Fruit fly (Drosophila melanogaster) whole organism, embryonic: Measurements from ENCODE around the gene CG7483.
A peak's percentile ranks its signal among the peaks of the same experiment; 100 is the strongest.

Source experiments
- Awh ChIP-seq: fragments of 200-800 bp; sonication (Bioruptor generic); IDR thresholded peaks from 2 replicates; pipeline ENCODE4, ENCODE4 v1.3.6; 2022; ENCODE audit warnings: missing biosample characterization, missing genetic modification characterization
- BEAF-32 ChIP-seq: fragments of 200-800 bp; sonication (Bioruptor generic); optimal IDR thresholded peaks from 3 replicates; lab custom pipeline; 2017; ENCODE audit warnings: missing biosample characterization, missing genetic modification characterization, mild to moderate bottlenecking, moderate library complexity, missing genetic modification reagents
- CG10543 ChIP-seq: fragments of 200-800 bp; sonication (Bioruptor generic); optimal IDR thresholded peaks from 3 replicates; lab custom pipeline; 2017; ENCODE audit warnings: missing biosample characterization, mild to moderate bottlenecking, missing genetic modification characterization, moderate library complexity
- CG10565 ChIP-seq: fragments of 200-800 bp; sonication (Bioruptor generic); optimal IDR thresholded peaks from 3 replicates; lab custom pipeline; 2016; ENCODE audit warnings: missing biosample characterization, mild to moderate bottlenecking, missing genetic modification characterization
- CG1529 ChIP-seq: fragments of 200-800 bp; sonication (Bioruptor generic); optimal IDR thresholded peaks from 3 replicates; lab custom pipeline; 2018; ENCODE audit warnings: missing biosample characterization, missing genetic modification characterization
- CG2199 ChIP-seq: fragments of 200-800 bp; sonication (Bioruptor generic); IDR thresholded peaks from 3 replicates; pipeline ENCODE4 v1.3.6; 2022; ENCODE audit warnings: missing biosample characterization, missing genetic modification characterization
- CG2889 ChIP-seq: fragments of 200-800 bp; sonication (Bioruptor generic); IDR thresholded peaks from 3 replicates; pipeline ENCODE4 v1.3.6; 2022; ENCODE audit warnings: missing biosample characterization, missing genetic modification characterization
- CG32767 ChIP-seq: fragments of 200-800 bp; sonication (Bioruptor generic); IDR thresholded peaks from 2 replicates; pipeline ENCODE4 v1.3.6; 2022; ENCODE audit warnings: missing biosample characterization, missing genetic modification characterization
- CG34376 ChIP-seq: fragments of 200-800 bp; sonication (Bioruptor generic); optimal IDR thresholded peaks from 2 replicates; lab custom pipeline; 2018; ENCODE audit warnings: missing biosample characterization, mild to moderate bottlenecking, missing genetic modification characterization
- CG5953 ChIP-seq: fragments of 200-800 bp; sonication (Bioruptor generic); IDR thresholded peaks from 2 replicates; pipeline ENCODE4 v1.3.6; 2022; ENCODE audit warnings: missing biosample characterization, missing genetic modification characterization
- CG6689 ChIP-seq: fragments of 200-800 bp; sonication (Bioruptor generic); IDR thresholded peaks from 2 replicates; pipeline ENCODE4 v1.3.6; 2022; ENCODE audit warnings: missing biosample characterization, missing genetic modification characterization
- CG6813 ChIP-seq: fragments of 200-800 bp; sonication (Bioruptor generic); optimal IDR thresholded peaks from 2 replicates; lab custom pipeline; 2017; ENCODE audit warnings: missing biosample characterization, missing genetic modification characterization, mild to moderate bottlenecking, moderate library complexity, missing genetic modification reagents
- CG7839 ChIP-seq: fragments of 200-800 bp; sonication (Bioruptor generic); optimal IDR thresholded peaks from 3 replicates; lab custom pipeline; 2018; ENCODE audit warnings: missing biosample characterization, mild to moderate bottlenecking, missing genetic modification characterization, moderate library complexity
- CG8290 ChIP-seq, 3 experiments: fragments of 200-800 bp; sonication (Bioruptor generic); optimal IDR thresholded peaks; 2 replicates each; lab custom pipeline; 2016 to 2019; ENCODE audit warnings: missing biosample characterization in 3 of 3, missing genetic modification characterization in 3 of 3, mild to moderate bottlenecking in 2 of 3, moderate library complexity in 1 of 3
- CG8359 ChIP-seq: fragments of 200-800 bp; sonication (Bioruptor generic); optimal IDR thresholded peaks from 2 replicates; lab custom pipeline; 2017; ENCODE audit warnings: missing biosample characterization, mild to moderate bottlenecking, missing genetic modification characterization, borderline replicate concordance
- D ChIP-seq, 2 experiments: fragments of 200-800 bp in 1 of 2; fragments of >200 bp in 1 of 2; sonication (Bioruptor generic) in 1 of 2; optimal IDR thresholded peaks; 2 replicates in 1 of 2; 3 replicates in 1 of 2; lab custom pipeline; 2017; ENCODE audit warnings: mild to moderate bottlenecking in 1 of 2, missing biosample characterization in 1 of 2, missing genetic modification characterization in 1 of 2, missing genetic modification reagents in 1 of 2
- Dad ChIP-seq: fragments of 200-800 bp; sonication (Bioruptor generic); optimal IDR thresholded peaks from 3 replicates; lab custom pipeline; 2016; ENCODE audit warnings: missing biosample characterization, missing genetic modification characterization
- Dp ChIP-seq: fragments of 200-800 bp; sonication (Bioruptor generic); optimal IDR thresholded peaks from 2 replicates; lab custom pipeline; 2018; ENCODE audit warnings: missing biosample characterization, mild to moderate bottlenecking, missing genetic modification characterization, moderate library complexity
- HHEX ChIP-seq: fragments of 200-800 bp; sonication (Bioruptor generic); optimal IDR thresholded peaks from 3 replicates; lab custom pipeline; 2017; ENCODE audit warnings: missing biosample characterization, mild to moderate bottlenecking, missing genetic modification characterization, missing genetic modification reagents
- Hmx ChIP-seq: fragments of 200-800 bp; sonication (Bioruptor generic); optimal IDR thresholded peaks from 2 replicates; lab custom pipeline; 2016; ENCODE audit warnings: missing biosample characterization, missing genetic modification characterization
- Hr78 ChIP-seq, 2 experiments: fragments of 200-800 bp in 1 of 2; fragments of >200 bp in 1 of 2; sonication (Bioruptor generic) in 1 of 2; optimal IDR thresholded peaks; 2 replicates each; lab custom pipeline; 2017 to 2019; ENCODE audit warnings: missing biosample characterization in 2 of 2, missing genetic modification characterization in 2 of 2, mild to moderate bottlenecking in 1 of 2, moderate library complexity in 1 of 2
- Hsf ChIP-seq: fragments of 200-800 bp; sonication (Bioruptor generic); optimal IDR thresholded peaks from 3 replicates; lab custom pipeline; 2016; ENCODE audit warnings: missing biosample characterization, missing genetic modification characterization
- Med ChIP-seq: fragments of 200-800 bp; sonication (Bioruptor generic); peaks from one replicate; lab custom pipeline; 2016; ENCODE audit warnings: missing biosample characterization, missing genetic modification characterization, mild to moderate bottlenecking, inconsistent platforms, moderate library complexity
- Opbp ChIP-seq: fragments of 200-800 bp; sonication (Bioruptor generic); IDR thresholded peaks from 3 replicates; pipeline ENCODE4 v1.3.6; 2022; ENCODE audit warnings: missing biosample characterization, missing genetic modification characterization; ENCODE audit not compliant: partially characterized antibody
- PHDP ChIP-seq: fragments of 200-800 bp; sonication (Bioruptor generic); optimal IDR thresholded peaks from 3 replicates; lab custom pipeline; 2018; ENCODE audit warnings: missing biosample characterization, mild to moderate bottlenecking, missing genetic modification characterization, moderate library complexity
- Scr ChIP-seq: fragments of 200-800 bp; sonication (Bioruptor generic); IDR thresholded peaks from 2 replicates; pipeline ENCODE4 v1.3.6; 2022; ENCODE audit warnings: missing biosample characterization, missing genetic modification characterization; ENCODE audit not compliant: partially characterized antibody
- Sry-δ ChIP-seq: fragments of 200-800 bp; sonication (Bioruptor generic); optimal IDR thresholded peaks from 2 replicates; lab custom pipeline; 2016; ENCODE audit warnings: missing biosample characterization, missing genetic modification characterization
- Usf ChIP-seq: fragments of 200-800 bp; sonication (Bioruptor generic); optimal IDR thresholded peaks from 2 replicates; lab custom pipeline; 2017; ENCODE audit warnings: missing genotype, missing biosample characterization, missing genetic modification characterization
- bsh ChIP-seq, 2 experiments: fragments of 200-800 bp; sonication (Bioruptor generic); optimal IDR thresholded peaks; 2 replicates each; lab custom pipeline; 2017 to 2018; ENCODE audit warnings: mild to moderate bottlenecking in 2 of 2, missing biosample characterization in 2 of 2, missing genetic modification characterization in 2 of 2, moderate library complexity in 1 of 2
- cg ChIP-seq: fragments of 200-800 bp; sonication (Bioruptor generic); optimal IDR thresholded peaks from 3 replicates; lab custom pipeline; 2019; ENCODE audit warnings: missing biosample characterization, mild to moderate bottlenecking, missing genetic modification characterization, moderate library complexity
- chinmo ChIP-seq: fragments of 200-800 bp; sonication (Bioruptor generic); IDR thresholded peaks from 4 replicates; pipeline ENCODE4 v1.3.6; 2022; ENCODE audit warnings: missing biosample characterization, missing genetic modification characterization; ENCODE audit not compliant: partially characterized antibody
- chm ChIP-seq: fragments of 200-800 bp; sonication (Bioruptor generic); IDR thresholded peaks from 2 replicates; pipeline ENCODE4 v1.3.6; 2022; ENCODE audit warnings: missing biosample characterization, missing genetic modification characterization
- dmrt99B ChIP-seq: fragments of 200-800 bp; sonication (Bioruptor generic); optimal IDR thresholded peaks from 2 replicates; lab custom pipeline; 2018; ENCODE audit warnings: missing biosample characterization, mild to moderate bottlenecking, missing genetic modification characterization, moderate library complexity
- ems ChIP-seq: fragments of 200-800 bp; sonication (Bioruptor generic); optimal IDR thresholded peaks from 3 replicates; lab custom pipeline; 2016; ENCODE audit warnings: missing biosample characterization, missing genetic modification characterization
- h ChIP-seq: fragments of >200 bp; optimal IDR thresholded peaks from 2 replicates; lab custom pipeline; 2017
- maf-S ChIP-seq: fragments of 200-800 bp; sonication (Bioruptor generic); optimal IDR thresholded peaks from 2 replicates; lab custom pipeline; 2016; ENCODE audit warnings: missing biosample characterization, missing genetic modification characterization
- pan ChIP-seq, 4 experiments: fragments of >200 bp in 3 of 4; fragments of 200-800 bp in 1 of 4; sonication (Bioruptor generic) in 1 of 4; optimal IDR thresholded peaks in 3 of 4; IDR thresholded peaks in 1 of 4; 2 replicates each; pipeline versions ENCODE4 v1.3.6 to Lab custom; 2017 to 2022; ENCODE audit warnings: missing biosample characterization in 2 of 4, missing genetic modification characterization in 2 of 4, mixed read lengths in 1 of 4
- phol ChIP-seq: fragments of 200-800 bp; sonication (Bioruptor generic); optimal IDR thresholded peaks from 3 replicates; lab custom pipeline; 2018; ENCODE audit warnings: missing biosample characterization, mild to moderate bottlenecking, missing genetic modification characterization, moderate library complexity
- prd ChIP-seq, 3 experiments: fragments of >200 bp in 2 of 3; fragments of 200-800 bp in 1 of 3; sonication (Bioruptor generic) in 1 of 3; optimal IDR thresholded peaks in 2 of 3; IDR thresholded peaks in 1 of 3; 2 replicates in 2 of 3; 3 replicates in 1 of 3; pipeline versions ENCODE4 v1.3.6 to Lab custom; 2017 to 2022; ENCODE audit warnings: missing biosample characterization in 1 of 3, missing genetic modification characterization in 1 of 3
- sisA ChIP-seq: fragments of 200-800 bp; sonication (Bioruptor generic); IDR thresholded peaks from 2 replicates; pipeline ENCODE4 v1.3.6; 2022; ENCODE audit warnings: missing biosample characterization, missing genetic modification characterization
- stwl ChIP-seq: fragments of 200-800 bp; sonication (Bioruptor generic); optimal IDR thresholded peaks from 3 replicates; lab custom pipeline; 2018; ENCODE audit warnings: missing biosample characterization, mild to moderate bottlenecking, missing genetic modification characterization, moderate library complexity
- tna ChIP-seq: fragments of 200-800 bp; sonication (Bioruptor generic); IDR thresholded peaks from 2 replicates; pipeline ENCODE4 v1.3.6; 2022; ENCODE audit warnings: missing biosample characterization, missing genetic modification characterization; ENCODE audit not compliant: partially characterized antibody
- ttk ChIP-seq: fragments of 200-800 bp; sonication (Bioruptor generic); IDR thresholded peaks from 2 replicates; pipeline ENCODE4 v2.1.2; 2022; ENCODE audit warnings: missing biosample characterization, missing genetic modification characterization
- usp ChIP-seq: fragments of >200 bp; optimal IDR thresholded peaks from 2 replicates; lab custom pipeline; 2017; ENCODE audit warnings: missing biosample characterization, missing genetic modification characterization

The CG7483 gene

DNA sequence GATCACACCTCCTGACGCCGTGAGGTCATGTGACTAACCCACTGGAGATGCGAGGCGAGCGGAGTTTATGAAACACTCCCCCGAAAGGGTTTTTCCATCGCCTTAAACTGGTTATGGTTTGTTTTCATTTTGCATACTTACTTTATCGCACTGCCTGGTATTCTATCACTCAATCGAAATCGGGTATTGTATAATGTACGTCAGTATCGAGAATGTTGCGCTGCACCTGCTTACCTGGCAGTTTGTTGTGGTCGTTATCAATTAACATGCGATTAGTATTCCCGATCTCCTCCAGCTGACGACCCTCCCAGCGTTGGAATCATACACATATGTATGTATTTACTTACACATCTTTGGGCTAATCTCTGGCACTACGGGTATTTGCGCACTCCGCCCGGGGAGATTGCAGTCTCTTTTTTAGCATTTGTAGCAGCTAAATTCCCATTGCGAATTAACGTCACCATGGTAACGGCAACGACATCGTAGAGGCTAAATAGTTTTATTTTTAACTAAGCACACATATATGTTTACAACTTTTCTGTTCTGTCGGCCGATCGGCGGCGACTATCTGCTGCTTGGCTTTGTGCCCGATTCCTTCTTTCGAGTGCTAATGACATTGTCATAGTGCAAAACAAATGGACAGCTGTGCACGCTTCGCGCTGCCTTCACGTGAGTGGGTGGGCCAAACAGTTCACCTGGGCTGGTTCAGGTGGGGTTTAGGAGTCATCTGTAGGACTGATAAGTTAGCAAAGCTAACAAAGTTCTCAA is 40.1 kb downstream of the CG7483 start (continued):
- TF ChIP-seq pan (optimal IDR thresholded peaks at IDR 0.05; lab: Kevin White, UChicago) (no peak), pan (GFP tag; optimal IDR thresholded peaks at IDR 0.05 in 1 of 2, IDR thresholded peaks at IDR 0.05 in 1 of 2) (no peak), h (lab: Kevin White, UChicago) (no peak), usp (GFP tag; lab: Kevin White, UChicago) (no peak), CG10565 (GFP tag; lab: Kevin White, UChicago) (no peak), D (optimal IDR thresholded peaks at IDR 0.05; lab: Kevin White, UChicago) (no peak), D (GFP tag; optimal IDR thresholded peaks at IDR 0.05; lab: Kevin White, UChicago) (no peak), phol (tag; lab: Kevin White, UChicago) (no peak)

DNA sequence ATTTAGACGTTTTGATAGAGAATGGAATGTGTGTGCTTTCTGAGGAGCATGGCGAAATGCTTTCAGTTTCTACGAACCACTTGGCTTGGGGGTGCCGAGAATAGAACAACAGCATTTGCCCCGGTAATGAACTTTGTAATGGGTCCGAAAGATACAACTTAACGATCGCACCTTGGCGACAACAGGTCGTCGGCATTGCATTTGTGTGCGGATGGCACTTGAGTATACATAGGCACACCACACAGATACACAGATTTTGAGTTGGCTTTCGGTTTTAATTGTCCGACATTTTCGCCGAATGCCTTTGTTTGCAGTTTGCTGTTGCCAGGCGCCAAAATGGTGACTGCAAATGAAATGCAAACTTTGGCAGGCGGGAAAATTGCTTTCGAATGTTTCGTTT is 41.0 kb downstream of the CG7483 start:
- TF ChIP-seq chinmo (GFP tag; lab: Robert Waterston, UW) (peak; percentile 52; the same call in 1 of the 4 replicates), CG6689 (GFP tag; lab: Robert Waterston, UW) (no peak), chm (GFP tag; lab: Robert Waterston, UW) (0 out of 2 replicates have a peak, but pooled peaks have one; percentile 10), CG6813 (GFP tag; lab: Kevin White, UChicago) (no peak), CG34376 (GFP tag; lab: Kevin White, UChicago) (peak; percentile 22), CG8359 (no peak), Awh (no peak), Dp (no peak), CG8290 (GFP tag; optimal IDR thresholded peaks at IDR 0.05; lab: Kevin White, UChicago) (no peak), CG8290 (tag; optimal IDR thresholded peaks at IDR 0.05; lab: Kevin White, UChicago) (peak in 1 of 2 experiments; percentile 34), Scr (GFP tag; lab: Robert Waterston, UW) (no peak), cg (peak; percentile 3), CG2199 (GFP tag; lab: Robert Waterston, UW) (0 out of 3 replicates have a peak, but pooled peaks have one; percentile 6), Hr78 (GFP tag; optimal IDR thresholded peaks at IDR 0.05; lab: Kevin White, UChicago) (peak in 1 of 2 experiments; percentile 31)
- TF ChIP-seq, all 482 proteins: peak for 7

DNA sequence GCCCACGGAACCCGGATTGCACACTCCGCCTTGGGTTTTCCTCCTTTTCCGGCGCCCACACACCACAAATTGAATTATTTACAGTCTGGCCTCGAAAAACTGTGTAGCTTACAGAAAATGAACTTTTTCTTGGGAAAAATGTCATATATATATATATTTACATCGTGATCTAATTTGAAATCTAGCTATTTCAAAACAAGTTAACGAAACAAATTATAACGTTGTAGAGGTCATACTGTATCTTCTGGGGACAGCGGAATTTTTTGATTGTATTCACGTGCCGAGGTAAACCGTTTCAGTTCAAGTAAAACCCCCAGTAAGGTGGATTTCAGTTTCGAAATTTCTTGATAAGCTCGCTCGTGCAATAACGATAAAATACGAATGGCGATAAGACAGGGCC is 41.5 kb downstream of the CG7483 start:
- TF ChIP-seq ttk (GFP tag; lab: Robert Waterston, UW) (peak; percentile 64), CG2889 (GFP tag; lab: Robert Waterston, UW) (no peak; the same call in 2 of the 3 replicates), sisA (peak; percentile 68), Med (GFP tag; lab: Kevin White, UChicago) (peak; percentile 83), PHDP (peak; percentile 69), Hmx (GFP tag; lab: Kevin White, UChicago) (no peak), Opbp (no peak), CG5953 (GFP tag; lab: Robert Waterston, UW) (peak; percentile 66), CG7839 (peak; percentile 57), bsh (GFP tag; optimal IDR thresholded peaks at IDR 0.05; lab: Kevin White, UChicago) (peak in 1 of 2 experiments; percentile 55), CG32767 (GFP tag; lab: Robert Waterston, UW) (0 out of 2 replicates have a peak, but pooled peaks have one; percentile 28), HHEX (GFP tag; lab: Kevin White, UChicago) (peak; percentile 43), dmrt99B (peak; percentile 52), Usf (GFP tag; lab: Kevin White, UChicago) (no peak), BEAF-32 (GFP tag; lab: Kevin White, UChicago) (no peak), CG1529 (GFP tag; lab: Kevin White, UChicago) (no peak), stwl (tag; lab: Kevin White, UChicago) (no peak), CG10543 (GFP tag; lab: Kevin White, UChicago) (peak; percentile 1), tna (GFP tag; lab: Robert Waterston, UW) (no peak), prd (optimal IDR thresholded peaks at IDR 0.05; lab: Kevin White, UChicago) (no peak), prd (GFP tag; IDR thresholded peaks at IDR 0.05; lab: Robert Waterston, UW) (peak; percentile 76), ems (GFP tag; lab: Kevin White, UChicago) (peak; percentile 38), Dad (GFP tag; lab: Kevin White, UChicago) (no peak), Sry-δ (GFP tag; lab: Kevin White, UChicago) (no peak), maf-S (GFP tag; lab: Kevin White, UChicago) (no peak), Hsf (GFP tag; lab: Kevin White, UChicago) (no peak)
